Fruit fly (Drosophila melanogaster): ENCODE measurements around the gene yata.

yata gene

DNA sequence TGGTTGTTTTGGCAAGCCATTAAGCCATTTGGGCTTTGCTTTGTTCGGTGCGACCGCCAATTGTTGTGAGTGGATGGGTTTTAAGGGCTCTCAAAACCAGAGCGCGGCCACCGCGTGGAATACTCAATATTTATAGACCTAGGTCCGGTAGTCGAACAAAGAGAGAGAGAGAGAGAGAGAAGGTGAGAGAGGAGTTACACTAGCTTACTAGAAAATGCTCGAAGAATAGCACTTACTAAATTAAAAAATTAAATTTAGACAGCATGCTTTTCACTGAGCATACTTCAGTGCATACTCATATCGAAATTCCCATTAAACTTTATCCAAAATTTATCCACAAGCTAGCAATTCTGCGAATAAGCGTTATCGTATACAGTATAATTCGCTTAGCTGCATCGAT, 11.0 kb downstream of the yata start (continued):
- no peak for TF ChIP-seq maf-S (GFP tag; optimal IDR thresholded peaks at IDR 0.05)
- no peak for TF ChIP-seq NC2α (GFP tag; optimal IDR thresholded peaks at IDR 0.05)
- no peak for TF ChIP-seq CG16815 (GFP tag; optimal IDR thresholded peaks at IDR 0.05)
- TF ChIP-seq Dad (GFP tag; optimal IDR thresholded peaks at IDR 0.05) = no peak
- TF ChIP-seq CG3163 (GFP tag; optimal IDR thresholded peaks at IDR 0.05) = no peak
- no peak for TF ChIP-seq CG2202 (tag; optimal IDR thresholded peaks at IDR 0.05)
- peak; percentile 1 for TF ChIP-seq Meics (GFP tag; optimal IDR thresholded peaks at IDR 0.05)
- no peak for TF ChIP-seq CG15011 (GFP tag; optimal IDR thresholded peaks at IDR 0.05)
- no peak for TF ChIP-seq oc (tag; optimal IDR thresholded peaks at IDR 0.05)
- TF ChIP-seq p53 (GFP tag; optimal IDR thresholded peaks at IDR 0.05) = no peak
- no peak for TF ChIP-seq CG9876 (GFP tag; optimal IDR thresholded peaks at IDR 0.05)
- TF ChIP-seq CG12299 (tag; optimal IDR thresholded peaks at IDR 0.05) = no peak
- TF ChIP-seq CG6254 (GFP tag; optimal IDR thresholded peaks at IDR 0.05) = no peak
- TF ChIP-seq Rfx (GFP tag; IDR thresholded peaks at IDR 0.05) = peak; percentile 21; the same call in 1 of the 2 replicates
- no peak for TF ChIP-seq cwo (GFP tag; optimal IDR thresholded peaks at IDR 0.05)
- no peak for TF ChIP-seq run (tag; optimal IDR thresholded peaks at IDR 0.05)
- no peak for TF ChIP-seq wek (GFP tag; optimal IDR thresholded peaks at IDR 0.05)
- TF ChIP-seq CG18619 (GFP tag; optimal IDR thresholded peaks at IDR 0.05) = no peak
- no peak for TF ChIP-seq Ada2b (GFP tag; IDR thresholded peaks at IDR 0.05)
- TF ChIP-seq CG32532 (GFP tag; IDR thresholded peaks at IDR 0.05) = peak; percentile 49; the same call in 1 of the 2 replicates
- no peak for TF ChIP-seq bowl (GFP tag; IDR thresholded peaks at IDR 0.05)
- TF ChIP-seq CG43689 (GFP tag; IDR thresholded peaks at IDR 0.05) = no peak
- TF ChIP-seq tin (GFP tag; optimal IDR thresholded peaks at IDR 0.05) = no peak
- no peak for TF ChIP-seq CG1233 (GFP tag; optimal IDR thresholded peaks at IDR 0.05)
- no peak for TF ChIP-seq Doc3 (GFP tag; IDR thresholded peaks at IDR 0.05; ENCODE audit: partially characterized antibody)
- TF ChIP-seq CG11504 (tag; optimal IDR thresholded peaks at IDR 0.05) = peak; percentile 13
- TF ChIP-seq en (GFP tag; optimal IDR thresholded peaks at IDR 0.05) = no peak

DNA sequence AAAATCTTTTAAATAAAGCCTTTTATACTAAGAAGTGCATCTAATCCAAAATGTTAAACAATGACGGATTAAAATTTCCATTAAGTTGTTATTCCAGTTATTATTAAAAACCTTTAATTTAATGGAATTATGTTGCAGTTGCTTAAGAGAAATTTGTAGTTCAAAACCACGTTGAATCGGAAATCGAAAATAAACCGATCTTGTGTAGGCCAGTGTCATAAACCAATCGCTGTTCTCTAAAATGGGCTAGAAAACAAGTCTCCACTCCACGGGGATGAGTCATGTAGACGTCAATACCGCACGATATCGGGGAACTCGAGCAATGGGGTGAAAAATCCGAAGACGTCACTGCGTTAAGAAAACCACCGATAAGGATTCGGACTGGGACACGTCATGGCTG, 12.6 kb downstream of the yata start:
- TF ChIP-seq grau (tag; optimal IDR thresholded peaks at IDR 0.05) = peak; percentile 9
- TF ChIP-seq gfzf (GFP tag; optimal IDR thresholded peaks at IDR 0.05) = no peak
- TF ChIP-seq Camta (GFP tag; optimal IDR thresholded peaks at IDR 0.05) = no peak
- no peak for TF ChIP-seq Dad (GFP tag; optimal IDR thresholded peaks at IDR 0.05)
- TF ChIP-seq Rfx (GFP tag; IDR thresholded peaks at IDR 0.05) = peak; percentile 25; the same call in 1 of the 2 replicates
- no peak for TF ChIP-seq gce (GFP tag; IDR thresholded peaks at IDR 0.05)
- TF ChIP-seq crp (GFP tag; optimal IDR thresholded peaks at IDR 0.05) = no peak
- TF ChIP-seq en (GFP tag; optimal IDR thresholded peaks at IDR 0.05) = no peak
- TF ChIP-seq row (GFP tag; IDR thresholded peaks at IDR 0.05) = peak; percentile 55; the same call in 2 of the 3 replicates
- TF ChIP-seq gt (GFP tag; IDR thresholded peaks at IDR 0.05) = no peak
- no peak for TF ChIP-seq pum (GFP tag; optimal IDR thresholded peaks at IDR 0.05)
- TF ChIP-seq Trl (optimal IDR thresholded peaks at IDR 0.05) = no peak
- TF ChIP-seq Trl (GFP tag; optimal IDR thresholded peaks at IDR 0.05) = no peak
- TF ChIP-seq CG2202 (tag; optimal IDR thresholded peaks at IDR 0.05) = no peak
- no peak for TF ChIP-seq sim (GFP tag; IDR thresholded peaks at IDR 0.05)
- TF ChIP-seq bsh (GFP tag; optimal IDR thresholded peaks at IDR 0.05) = no peak
- peak; percentile 7; the same call in 1 of the 2 replicates for TF ChIP-seq CG10366 (GFP tag; IDR thresholded peaks at IDR 0.05)
- TF ChIP-seq sens-2 (GFP tag; IDR thresholded peaks at IDR 0.05) = no peak
- peak; percentile 16; the same call in 1 of the 2 replicates for TF ChIP-seq MBD-R2 (GFP tag; IDR thresholded peaks at IDR 0.05)
- peak; percentile 26 for TF ChIP-seq gem (tag; optimal IDR thresholded peaks at IDR 0.05)
- TF ChIP-seq so (GFP tag; IDR thresholded peaks at IDR 0.05) = no peak
- TF ChIP-seq z (GFP tag; IDR thresholded peaks at IDR 0.05) = no peak
- TF ChIP-seq CG6272 (GFP tag; IDR thresholded peaks at IDR 0.05) = no peak
- no peak for TF ChIP-seq twi (tag; optimal IDR thresholded peaks at IDR 0.05)
- no peak for TF ChIP-seq yki (optimal IDR thresholded peaks at IDR 0.05)
- TF ChIP-seq kay (GFP tag; optimal IDR thresholded peaks at IDR 0.05) = peak; percentile 40
- TF ChIP-seq Taf1 (GFP tag; IDR thresholded peaks at IDR 0.05) = no peak
- TF ChIP-seq MTF-1 (GFP tag; optimal IDR thresholded peaks at IDR 0.05; ENCODE audit: borderline replicate concordance) = no peak
- no peak for TF ChIP-seq sens (GFP tag)
- peak; percentile 47; the same call in 1 of the 2 replicates for TF ChIP-seq slbo (GFP tag; IDR thresholded peaks at IDR 0.05)

Measured in whole organism, embryonic.